Fruit fly (Drosophila melanogaster) whole organism, pupa: ENCODE measurements around the gene CG33514.

ENCODE experiments used
- CG10348 ChIP-seq: fragments of 200-800 bp; sonication (Bioruptor generic); IDR thresholded peaks from 2 replicates; pipeline ENCODE4 v1.3.6; 2022; ENCODE audit warnings: missing biosample characterization, missing genetic modification characterization
- CG14655 ChIP-seq: fragments of 200-800 bp; sonication (Bioruptor generic); optimal IDR thresholded peaks from 3 replicates; lab custom pipeline; 2017; ENCODE audit warnings: mild to moderate bottlenecking, missing biosample characterization, missing genetic modification reagents, missing genetic modification characterization
- CG4496 ChIP-seq: fragments of 200-800 bp; sonication (Bioruptor generic); IDR thresholded peaks from 3 replicates; pipeline ENCODE4 v1.3.6; 2022; ENCODE audit warnings: missing biosample characterization, missing genetic modification characterization
- CG8159 ChIP-seq: fragments of 200-800 bp; sonication (Bioruptor generic); optimal IDR thresholded peaks from 3 replicates; lab custom pipeline; 2018; ENCODE audit warnings: missing biosample characterization, mild to moderate bottlenecking, missing genetic modification characterization, moderate library complexity
- CG8301 ChIP-seq: fragments of 200-800 bp; sonication (Bioruptor generic); optimal IDR thresholded peaks from 2 replicates; lab custom pipeline; 2018; ENCODE audit warnings: missing biosample characterization, mild to moderate bottlenecking, missing genetic modification characterization
- CG9948 ChIP-seq: fragments of 200-800 bp; sonication (Bioruptor generic); optimal IDR thresholded peaks from 2 replicates; lab custom pipeline; 2018; ENCODE audit warnings: missing biosample characterization, mild to moderate bottlenecking, missing genetic modification characterization, moderate library complexity
- D1 ChIP-seq: fragments of 200-800 bp; sonication (Bioruptor generic); optimal IDR thresholded peaks from 2 replicates; lab custom pipeline; 2018; ENCODE audit warnings: missing biosample characterization, mild to moderate bottlenecking, missing genetic modification characterization, moderate library complexity
- EcR ChIP-seq: fragments of 200-800 bp; sonication (Bioruptor generic); optimal IDR thresholded peaks from 3 replicates; lab custom pipeline; 2019; ENCODE audit warnings: missing biosample characterization, missing genetic modification characterization, mild to moderate bottlenecking, moderate library complexity, missing genetic modification reagents
- Ets98B ChIP-seq: fragments of 200-800 bp; sonication (Bioruptor generic); IDR thresholded peaks from 2 replicates; pipeline ENCODE4 v1.3.6; 2022; ENCODE audit warnings: missing biosample characterization, missing genetic modification characterization
- Pif1B ChIP-seq: fragments of 200-800 bp; sonication (Bioruptor generic); optimal IDR thresholded peaks from 3 replicates; lab custom pipeline; 2016; ENCODE audit warnings: missing biosample characterization, missing genetic modification characterization

DNA sequence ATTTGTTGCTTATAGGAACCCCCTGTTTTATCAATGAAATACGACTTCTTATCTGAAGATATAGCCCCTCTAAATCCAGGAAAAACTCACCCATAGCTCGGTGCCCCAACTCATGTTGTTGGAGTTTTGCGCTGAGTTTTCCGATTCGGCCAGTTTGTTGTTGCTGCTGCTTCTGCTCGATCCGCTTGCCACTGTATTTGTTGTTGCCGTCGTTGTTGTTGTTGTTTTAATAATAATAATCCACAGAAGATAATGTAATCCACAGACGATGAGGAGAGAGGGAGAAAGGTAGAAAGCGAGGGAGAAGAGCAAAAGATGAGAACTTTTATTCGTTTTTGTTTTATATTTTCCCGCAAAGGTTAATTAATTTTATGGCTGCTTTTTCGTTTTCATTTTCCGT is 2.3 kb upstream of the CG33514 start:
- TF ChIP-seq CG4496 (GFP tag; lab: Robert Waterston, UW): no peak
- no peak for TF ChIP-seq CG8301 (tag; lab: Kevin White, UChicago)
- TF ChIP-seq Pif1B (GFP tag; lab: Kevin White, UChicago): no peak
- TF ChIP-seq CG9948 (tag; lab: Kevin White, UChicago): no peak
- no peak for TF ChIP-seq D1
- TF ChIP-seq CG14655: no peak
- TF ChIP-seq EcR (GFP tag; lab: Kevin White, UChicago): no peak
- TF ChIP-seq Ets98B (GFP tag; lab: Robert Waterston, UW): no peak
- TF ChIP-seq CG10348 (GFP tag; lab: Robert Waterston, UW): no peak
- TF ChIP-seq CG8159 (tag; lab: Kevin White, UChicago): no peak
